Worm (Caenorhabditis elegans) whole organism, mixed stage, embryonic: ENCODE data around the gene vit-4.

Experiments
- ces-1 ChIP-seq: fragments of 150-350 bp; optimal IDR thresholded peaks from 2 replicates; lab custom pipeline; 2014; ENCODE audit warnings: missing biosample characterization, missing genetic modification reagents, missing genetic modification characterization
- elt-3 ChIP-seq: fragments of 150-350 bp; optimal IDR thresholded peaks from 2 replicates; lab custom pipeline; 2014; ENCODE audit warnings: missing biosample characterization, missing genetic modification characterization
- lin-13 ChIP-seq: fragments of 150-350 bp; optimal IDR thresholded peaks from 2 replicates; lab custom pipeline; 2014; ENCODE audit warnings: missing biosample characterization, missing genetic modification characterization
- mep-1 ChIP-seq: fragments of 150-350 bp; optimal IDR thresholded peaks from 2 replicates; lab custom pipeline; 2017; ENCODE audit warnings: missing biosample characterization, missing genetic modification reagents, missing genetic modification characterization, inconsistent platforms
- mls-2 ChIP-seq: sonication (generic microtip); optimal IDR thresholded peaks from 2 replicates; lab custom pipeline; 2016; ENCODE audit warnings: mild to moderate bottlenecking, missing genetic modification characterization, moderate library complexity, missing compliant biosample characterization
- nhr-12 ChIP-seq: fragments of 150-350 bp; optimal IDR thresholded peaks from 2 replicates; lab custom pipeline; 2014; ENCODE audit warnings: missing biosample characterization, missing genetic modification characterization
- nhr-237 ChIP-seq: fragments of 150-350 bp; optimal IDR thresholded peaks from 2 replicates; lab custom pipeline; 2014; ENCODE audit warnings: missing biosample characterization, missing genetic modification characterization
- nhr-28 ChIP-seq: fragments of 150-350 bp; optimal IDR thresholded peaks from 2 replicates; lab custom pipeline; 2014; ENCODE audit warnings: missing biosample characterization, missing genetic modification characterization
- nhr-76 ChIP-seq: sonication (generic microtip); optimal IDR thresholded peaks from 2 replicates; lab custom pipeline; 2017; ENCODE audit warnings: missing biosample characterization, missing genetic modification characterization
- pha-4 ChIP-seq: fragments of 150-350 bp; optimal IDR thresholded peaks from 2 replicates; lab custom pipeline; 2018; ENCODE audit warnings: missing biosample characterization, missing genetic modification reagents, missing genetic modification characterization
- snpc-4 ChIP-seq: fragments of 150-350 bp; optimal IDR thresholded peaks from 2 replicates; lab custom pipeline; 2014; ENCODE audit warnings: missing biosample characterization, missing genetic modification characterization
- unc-62 ChIP-seq: fragments of 150-350 bp; optimal IDR thresholded peaks from 2 replicates; lab custom pipeline; 2014; ENCODE audit warnings: missing biosample characterization, missing genetic modification reagents, missing genetic modification characterization
- ztf-11 ChIP-seq: fragments of 150-350 bp; optimal IDR thresholded peaks from 2 replicates; lab custom pipeline; 2014; ENCODE audit warnings: missing biosample characterization, missing genetic modification characterization

ce11 chrX:3508906-3509305 lies 54.9 kb downstream of the vit-4 start, which contains the start of gene sox-4:
- TF ChIP-seq mep-1 (tag; lab: Kevin White, UChicago) (no peak), unc-62 (no peak), nhr-28 (tag; lab: Kevin White, UChicago) (no peak), lin-13 (tag; lab: Kevin White, UChicago) (no peak), mls-2 (tag; lab: Kevin White, UChicago) (no peak), ztf-11 (tag; lab: Kevin White, UChicago) (no peak), snpc-4 (tag; lab: Kevin White, UChicago) (no peak), ces-1 (GFP tag; lab: Kevin White, UChicago) (no peak), nhr-76 (no peak), elt-3 (tag; lab: Kevin White, UChicago) (no peak), nhr-12 (tag; lab: Kevin White, UChicago) (no peak), pha-4 (tag; lab: Kevin White, UChicago) (no peak), nhr-237 (no peak)
